Fruit fly (Drosophila melanogaster) whole organism: Measurements from ENCODE around the gene tal-2A.

Source experiments
- Dll ChIP-seq: fragments of >200 bp; optimal IDR thresholded peaks from 2 replicates; lab custom pipeline; 2017
- EcR ChIP-seq, 2 experiments: fragments of >200 bp; optimal IDR thresholded peaks; 2 replicates each; lab custom pipeline; 2017; ENCODE audit warnings: missing biosample characterization in 2 of 2, missing genetic modification characterization in 2 of 2, missing genetic modification reagents in 2 of 2
- pan ChIP-seq: fragments of >200 bp; optimal IDR thresholded peaks from 2 replicates; lab custom pipeline; 2017
- psq ChIP-seq: fragments of >200 bp; optimal IDR thresholded peaks from 2 replicates; lab custom pipeline; 2017

DNA sequence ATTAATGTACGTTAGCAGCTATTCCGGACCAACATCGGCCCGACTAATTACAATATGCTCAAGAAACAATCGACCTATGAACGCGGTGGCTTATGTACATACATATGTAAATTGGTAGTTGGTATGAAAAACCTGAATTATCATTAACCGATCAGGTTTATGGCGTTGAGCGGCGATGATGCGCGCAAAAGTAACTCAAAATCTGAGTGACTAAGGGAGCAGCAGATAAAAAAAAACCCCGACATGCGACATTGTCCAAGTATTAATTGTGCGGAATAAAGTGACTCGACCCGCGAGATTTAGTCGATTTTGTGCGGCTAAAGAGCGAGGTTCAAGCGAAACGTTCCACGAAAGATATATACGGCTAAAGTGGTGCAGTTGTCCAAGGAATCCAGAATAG lies 47.5 kb upstream of the tal-2A start, which contains the start of gene CG9312:
- TF ChIP-seq EcR (GFP tag; optimal IDR thresholded peaks at IDR 0.05; lab: Kevin White, UChicago), result no peak
- TF ChIP-seq Dll, result no peak
- no peak for TF ChIP-seq psq (lab: Kevin White, UChicago)
- TF ChIP-seq pan (lab: Kevin White, UChicago), result no peak
